Worm (Caenorhabditis elegans): ENCODE data around the gene glb-34.

DNA sequence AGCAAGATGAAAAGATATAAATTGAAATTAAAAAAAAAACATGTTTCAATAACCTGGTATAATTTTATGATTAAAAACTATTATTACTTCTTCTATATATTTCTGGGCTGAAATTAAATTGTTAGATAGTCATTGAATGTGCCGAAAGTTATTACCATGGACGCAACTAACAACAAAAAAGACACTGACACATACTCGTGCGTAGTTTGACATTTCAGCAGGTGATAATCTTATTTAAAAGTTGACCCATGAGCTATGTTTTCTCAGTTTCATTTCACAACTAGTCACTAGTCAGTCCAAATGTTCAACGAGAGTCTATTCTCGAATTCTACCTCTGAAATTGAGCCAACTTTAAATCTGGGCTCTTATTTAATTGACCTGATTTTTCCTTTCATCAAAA, 43.8 kb downstream of the glb-34 start, which contains the start of gene T27E7.3:
- TF ChIP-seq ama-1 (optimal IDR thresholded peaks at IDR 0.05) (no peak), nhr-10 (tag; optimal IDR thresholded peaks at IDR 0.05) (no peak), nhr-6 (tag; optimal IDR thresholded peaks at IDR 0.05) (no peak), dve-1 (tag; optimal IDR thresholded peaks at IDR 0.05; ENCODE audit: insufficient read depth) (no peak), cey-2 (tag; optimal IDR thresholded peaks at IDR 0.05; ENCODE audit: borderline replicate concordance, insufficient read depth) (no peak), spr-3 (GFP tag; optimal IDR thresholded peaks at IDR 0.05) (no peak), mep-1 (tag; optimal IDR thresholded peaks at IDR 0.05) (no peak)
